Fruit fly (Drosophila melanogaster) whole organism, prepupa: Measurements from ENCODE around the gene CG7992.

Experiments used
- Gug ChIP-seq: fragments of 200-800 bp; sonication (Bioruptor generic); IDR thresholded peaks from 2 replicates; pipeline ENCODE4 v1.3.6; 2022; ENCODE audit warnings: missing biosample characterization, missing genetic modification characterization
- vri ChIP-seq: fragments of 200-800 bp; sonication (Bioruptor generic); optimal IDR thresholded peaks from 3 replicates; lab custom pipeline; 2016; ENCODE audit warnings: missing biosample characterization, mild to moderate bottlenecking, missing genetic modification characterization

dm6 chrX:19249339-19249738, 2.3 kb upstream of the CG7992 start:
- no peak for TF ChIP-seq vri
- no peak for TF ChIP-seq Gug (GFP tag; lab: Robert Waterston, UW)
